Worm (Caenorhabditis elegans) whole organism, L3 larva: ENCODE data around the gene vps-54.

Experiments used
- ama-1 ChIP-seq: fragments of 150-350 bp; optimal IDR thresholded peaks from 2 replicates; lab custom pipeline; 2018
- ceh-82 ChIP-seq: fragments of 150-350 bp; optimal IDR thresholded peaks from 2 replicates; lab custom pipeline; 2014; ENCODE audit warnings: missing biosample characterization, missing genetic modification characterization
- lin-39 ChIP-seq: fragments of 150-350 bp; optimal IDR thresholded peaks from 2 replicates; lab custom pipeline; 2018; ENCODE audit warnings: missing biosample characterization, missing genetic modification reagents, missing genetic modification characterization
- nfya-1 ChIP-seq: sonication (generic microtip); optimal IDR thresholded peaks from 2 replicates; lab custom pipeline; 2017; ENCODE audit warnings: missing genetic modification characterization, mild to moderate bottlenecking, missing compliant biosample characterization, antibody characterized with exemption, moderate library complexity; ENCODE audit not compliant: insufficient read depth
- nhr-11 ChIP-seq: fragments of 150-350 bp; optimal IDR thresholded peaks from 2 replicates; lab custom pipeline; 2014; ENCODE audit warnings: missing biosample characterization, missing genetic modification characterization
- nhr-12 ChIP-seq: fragments of 150-350 bp; optimal IDR thresholded peaks from 2 replicates; lab custom pipeline; 2014; ENCODE audit warnings: missing biosample characterization, missing genetic modification characterization
- nhr-28 ChIP-seq: fragments of 150-350 bp; optimal IDR thresholded peaks from 2 replicates; lab custom pipeline; 2014; ENCODE audit warnings: missing biosample characterization, missing genetic modification characterization
- pha-4 ChIP-seq: fragments of 150-350 bp; optimal IDR thresholded peaks from 2 replicates; lab custom pipeline; 2014; ENCODE audit warnings: missing biosample characterization, missing genetic modification reagents, missing genetic modification characterization
- unc-39 ChIP-seq: sonication (generic microtip); optimal IDR thresholded peaks from 4 replicates; lab custom pipeline; 2017; ENCODE audit warnings: missing biosample characterization, missing genetic modification characterization
- unc-62 ChIP-seq: fragments of 150-350 bp; sonication (generic microtip); optimal IDR thresholded peaks from 4 replicates; lab custom pipeline; 2014; ENCODE audit warnings: missing biosample characterization, missing genetic modification reagents, missing genetic modification characterization
- zag-1 ChIP-seq: fragments of 150-350 bp; optimal IDR thresholded peaks from 2 replicates; lab custom pipeline; 2014; ENCODE audit warnings: missing biosample characterization, missing genetic modification characterization
- ztf-11 ChIP-seq: fragments of 150-350 bp; optimal IDR thresholded peaks from 2 replicates; lab custom pipeline; 2014; ENCODE audit warnings: missing biosample characterization, missing genetic modification characterization
- ztf-4 ChIP-seq: fragments of 150-350 bp; optimal IDR thresholded peaks from 2 replicates; lab custom pipeline; 2014; ENCODE audit warnings: missing biosample characterization, missing genetic modification characterization

DNA sequence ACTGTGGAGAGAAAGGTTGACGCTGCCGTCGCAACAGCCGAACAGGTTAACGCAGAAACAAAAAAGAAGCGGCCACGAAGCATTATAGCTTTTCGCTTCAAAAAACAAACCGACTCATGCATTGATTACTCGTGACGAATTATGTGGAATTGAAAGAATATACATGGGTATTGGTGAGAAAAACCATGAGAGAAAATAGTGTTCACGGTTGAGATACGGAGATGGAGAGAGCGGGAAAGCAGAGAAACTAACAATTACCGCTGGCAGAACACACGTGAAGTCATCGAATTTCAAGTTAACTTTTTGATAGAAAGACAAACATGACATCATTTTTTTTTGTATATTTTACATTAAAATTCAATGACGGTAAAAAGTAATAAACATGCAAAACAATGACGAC is 40.9 kb downstream of the vps-54 start:
- no peak for TF ChIP-seq zag-1 (tag; lab: Kevin White, UChicago)
- peak; percentile 3 for TF ChIP-seq ama-1 (lab: Kevin White, UChicago)
- no peak for TF ChIP-seq unc-62
- no peak for TF ChIP-seq ceh-82 (tag; lab: Kevin White, UChicago)
- no peak for TF ChIP-seq unc-39 (tag; lab: Kevin White, UChicago)
- no peak for TF ChIP-seq nhr-12
- TF ChIP-seq ztf-4 (tag; lab: Kevin White, UChicago): no peak
- peak; percentile 49 for TF ChIP-seq pha-4 (tag; lab: Kevin White, UChicago)
- TF ChIP-seq ztf-11 (tag; lab: Kevin White, UChicago): no peak
- peak; percentile 9 for TF ChIP-seq nfya-1 (tag; lab: Kevin White, UChicago)
- TF ChIP-seq nhr-11 (tag; lab: Kevin White, UChicago): no peak
- no peak for TF ChIP-seq lin-39 (tag; lab: Kevin White, UChicago)
- no peak for TF ChIP-seq nhr-28 (tag; lab: Kevin White, UChicago)
